Worm (Caenorhabditis elegans): ENCODE results near the gene glb-30.

glb-30 gene

DNA sequence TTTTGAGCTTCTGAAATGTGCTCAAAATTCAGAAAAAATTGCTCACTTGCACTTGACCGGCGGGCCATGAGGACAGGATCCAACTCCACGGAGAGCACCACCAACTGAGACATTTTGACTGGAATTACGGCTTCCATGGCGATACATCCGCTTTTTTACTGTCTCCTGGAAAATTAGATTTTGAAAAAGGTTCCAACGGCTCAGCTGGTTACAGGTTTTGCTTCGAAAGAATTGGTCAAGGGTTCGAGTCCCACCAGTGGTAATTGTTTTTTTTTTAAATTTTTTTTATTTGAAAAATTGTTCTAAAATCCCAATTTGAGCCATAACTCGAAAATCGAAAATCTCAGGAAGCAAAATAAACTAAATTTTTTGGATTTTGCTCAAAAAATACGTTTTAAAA, 6.0 kb downstream of the glb-30 start:
- TF ChIP-seq mab-5 (tag; optimal IDR thresholded peaks at IDR 0.05) (no peak), flh-1 (GFP tag; optimal IDR thresholded peaks at IDR 0.05) (no peak), elt-1 (tag; optimal IDR thresholded peaks at IDR 0.05; ENCODE audit: borderline replicate concordance, insufficient read depth) (no peak), nhr-28 (tag; optimal IDR thresholded peaks at IDR 0.05) (no peak), lin-32 (GFP tag; optimal IDR thresholded peaks at IDR 0.05) (no peak), ztf-11 (tag; optimal IDR thresholded peaks at IDR 0.05) (no peak), nhr-2 (tag; optimal IDR thresholded peaks at IDR 0.05) (no peak), mls-2 (tag; optimal IDR thresholded peaks at IDR 0.05) (no peak), nhr-76 (tag; optimal IDR thresholded peaks at IDR 0.05) (no peak)

DNA sequence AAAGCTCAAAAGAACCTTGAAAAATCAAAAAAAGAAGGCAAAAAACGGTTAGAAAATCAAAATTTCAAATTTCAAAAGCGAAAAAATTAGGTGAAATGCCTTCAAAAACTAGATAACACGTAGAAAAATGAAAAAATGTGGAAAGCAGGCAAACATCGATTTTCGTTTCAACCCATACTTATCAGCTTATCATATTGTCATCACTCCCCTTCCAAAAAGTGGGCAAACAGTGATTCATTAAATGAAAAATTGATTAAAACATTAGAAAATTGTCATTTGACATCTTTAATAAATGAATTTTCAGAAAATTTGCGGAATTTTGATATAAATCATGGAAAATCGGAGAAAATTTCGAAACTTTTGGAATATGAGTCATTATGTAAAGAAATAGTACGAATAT, 7.4 kb downstream of the glb-30 start:
- TF ChIP-seq nhr-12 (tag; optimal IDR thresholded peaks at IDR 0.05) (no peak), ham-2 (GFP tag; optimal IDR thresholded peaks at IDR 0.05) (no peak), cnd-1 (tag; optimal IDR thresholded peaks at IDR 0.05) (no peak), unc-62 (GFP tag; optimal IDR thresholded peaks at IDR 0.05) (no peak), drap-1 (GFP tag; optimal IDR thresholded peaks at IDR 0.05) (no peak), lin-32 (GFP tag; optimal IDR thresholded peaks at IDR 0.05) (no peak), mep-1 (tag; optimal IDR thresholded peaks at IDR 0.05) (no peak), mls-2 (tag; optimal IDR thresholded peaks at IDR 0.05) (no peak), pha-4 (tag; optimal IDR thresholded peaks at IDR 0.05) (no peak), flh-1 (GFP tag; optimal IDR thresholded peaks at IDR 0.05) (no peak), lin-13 (tag; optimal IDR thresholded peaks at IDR 0.05) (no peak), nhr-2 (tag; optimal IDR thresholded peaks at IDR 0.05) (no peak), ceh-39 (tag; optimal IDR thresholded peaks at IDR 0.05) (no peak), hlh-1 (tag; optimal IDR thresholded peaks at IDR 0.05) (no peak), unc-120 (tag; optimal IDR thresholded peaks at IDR 0.05; ENCODE audit: poor library complexity, severe bottlenecking) (no peak), ces-1 (GFP tag; optimal IDR thresholded peaks at IDR 0.05) (no peak)

DNA sequence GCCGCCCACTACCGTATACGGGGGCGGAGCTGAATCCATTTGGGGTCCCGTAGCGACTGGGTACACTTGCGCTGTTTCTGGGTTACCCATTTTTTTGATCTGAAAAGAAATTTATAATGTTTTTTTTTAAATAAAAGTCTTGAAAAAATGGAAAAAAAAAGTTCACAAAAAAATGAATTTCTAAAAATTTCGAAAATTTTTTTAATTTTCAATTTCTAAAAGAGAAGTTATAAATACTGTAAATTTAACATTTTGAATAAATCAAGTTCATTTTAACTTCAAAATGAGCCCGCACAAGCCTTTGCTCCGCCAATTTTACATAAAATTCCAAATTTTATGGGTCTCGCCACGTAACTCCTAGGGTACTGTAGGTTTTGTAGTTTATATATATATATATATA, 8.7 kb downstream of the glb-30 start, which contains the start of gene Y22D7AL.15:
TSS of gene Y22D7AL.15 (minus strand) at position 101 of the 400 bp plus-strand sequence.
- no peak for TF ChIP-seq lin-32 (GFP tag; optimal IDR thresholded peaks at IDR 0.05)
- no peak for TF ChIP-seq zip-8 (tag; optimal IDR thresholded peaks at IDR 0.05)
- no peak for TF ChIP-seq unc-62 (GFP tag; optimal IDR thresholded peaks at IDR 0.05)
- TF ChIP-seq nhr-76 (tag; optimal IDR thresholded peaks at IDR 0.05): no peak
- no peak for TF ChIP-seq ceh-39 (tag; optimal IDR thresholded peaks at IDR 0.05)
- no peak for TF ChIP-seq nhr-28 (tag; optimal IDR thresholded peaks at IDR 0.05)

DNA sequence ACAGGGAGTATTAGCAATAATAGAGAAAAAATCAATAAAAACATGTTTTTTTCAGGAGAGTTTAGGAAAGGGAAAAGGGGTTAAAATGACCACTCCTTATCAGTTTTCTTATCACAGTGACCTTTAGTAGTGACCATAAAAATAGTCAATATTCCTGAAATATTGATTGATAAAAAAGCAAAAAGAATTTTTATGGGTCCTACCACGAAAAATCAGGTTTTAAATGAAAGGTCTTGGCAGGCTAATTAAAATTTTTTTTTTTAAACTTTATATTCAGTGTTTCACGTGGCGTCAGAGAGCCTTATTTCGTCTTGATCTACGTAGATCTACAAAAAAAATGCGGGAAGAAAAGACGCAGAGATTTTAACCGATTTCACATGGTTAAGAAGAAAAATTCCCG, 11.0 kb downstream of the glb-30 start, which contains the start of gene cht-4:
TSS of gene cht-4 (minus strand) at position 101 of the 400 bp plus-strand sequence.
- TF ChIP-seq sptf-1 (tag; optimal IDR thresholded peaks at IDR 0.05) (no peak), nhr-237 (tag; optimal IDR thresholded peaks at IDR 0.05) (no peak), flh-1 (GFP tag; optimal IDR thresholded peaks at IDR 0.05) (no peak), ceh-43 (GFP tag; optimal IDR thresholded peaks at IDR 0.05) (no peak), unc-62 (GFP tag; optimal IDR thresholded peaks at IDR 0.05) (no peak), tbx-8 (GFP tag; optimal IDR thresholded peaks at IDR 0.05) (no peak), ces-1 (GFP tag; optimal IDR thresholded peaks at IDR 0.05) (no peak), cnd-1 (tag; optimal IDR thresholded peaks at IDR 0.05) (no peak), ham-2 (GFP tag; optimal IDR thresholded peaks at IDR 0.05) (no peak), lin-32 (GFP tag; optimal IDR thresholded peaks at IDR 0.05) (no peak), M03D4.4 (tag; optimal IDR thresholded peaks at IDR 0.05) (no peak), lsy-2 (tag; optimal IDR thresholded peaks at IDR 0.05) (no peak), drap-1 (GFP tag; optimal IDR thresholded peaks at IDR 0.05) (no peak), lin-13 (tag; optimal IDR thresholded peaks at IDR 0.05) (no peak), unc-39 (tag; optimal IDR thresholded peaks at IDR 0.05) (no peak), ztf-11 (tag; optimal IDR thresholded peaks at IDR 0.05) (no peak)

DNA sequence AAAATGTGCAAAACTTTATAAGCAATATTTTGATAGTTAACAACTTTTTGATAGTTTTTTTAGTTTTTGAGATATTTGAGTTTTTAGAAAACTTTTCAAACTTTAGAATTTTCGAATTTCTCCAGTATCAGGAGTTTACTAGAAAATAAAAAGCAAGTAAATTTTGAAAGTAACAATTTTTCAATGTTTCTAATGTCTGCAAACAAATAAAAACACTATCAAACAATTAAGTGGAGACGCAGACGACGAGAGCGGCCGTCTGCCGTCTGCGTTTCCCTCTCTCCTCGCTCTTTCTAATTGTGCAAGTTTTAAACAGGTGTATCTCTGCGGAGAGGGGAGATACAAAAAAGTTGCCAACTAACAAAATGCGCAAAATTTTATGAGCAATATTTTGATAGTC, 15.5 kb downstream of the glb-30 start:
- TF ChIP-seq lin-32 (GFP tag; optimal IDR thresholded peaks at IDR 0.05): no peak
- no peak for TF ChIP-seq nhr-12 (tag; optimal IDR thresholded peaks at IDR 0.05)
- TF ChIP-seq cnd-1 (tag; optimal IDR thresholded peaks at IDR 0.05): no peak
- no peak for TF ChIP-seq bed-3 (GFP tag; optimal IDR thresholded peaks at IDR 0.05)
- TF ChIP-seq M03D4.4 (tag; optimal IDR thresholded peaks at IDR 0.05): no peak
- no peak for TF ChIP-seq sem-2 (GFP tag; optimal IDR thresholded peaks at IDR 0.05)
- no peak for TF ChIP-seq mep-1 (tag; optimal IDR thresholded peaks at IDR 0.05)
- TF ChIP-seq snpc-4 (tag; optimal IDR thresholded peaks at IDR 0.05): no peak
